Fruit fly (Drosophila melanogaster) whole organism, prepupa: ENCODE data around the gene CG31867.

Experiments
- Blimp-1 ChIP-seq: fragments of 200-800 bp; sonication (Bioruptor generic); optimal IDR thresholded peaks from 3 replicates; lab custom pipeline; 2017; ENCODE audit warnings: missing biosample characterization, missing genetic modification characterization, mild to moderate bottlenecking, moderate library complexity, missing genetic modification reagents
- CG10631 ChIP-seq: fragments of 200-800 bp; sonication (Bioruptor generic); optimal IDR thresholded peaks from 2 replicates; lab custom pipeline; 2016; ENCODE audit warnings: missing biosample characterization, missing genetic modification characterization
- CG11294 ChIP-seq: fragments of 200-800 bp; sonication (Bioruptor generic); IDR thresholded peaks from 2 replicates; pipeline ENCODE4 v1.3.6; 2022; ENCODE audit warnings: missing biosample characterization, missing genetic modification characterization
- CG11762 ChIP-seq: fragments of 200-800 bp; sonication (Bioruptor generic); optimal IDR thresholded peaks from 3 replicates; lab custom pipeline; 2016; ENCODE audit warnings: missing biosample characterization, missing genetic modification characterization; ENCODE audit not compliant: insufficient read depth
- CG11902 ChIP-seq: fragments of 200-800 bp; sonication (Bioruptor generic); optimal IDR thresholded peaks from 3 replicates; lab custom pipeline; 2016; ENCODE audit warnings: missing biosample characterization, missing genetic modification characterization
- CG15336 ChIP-seq: fragments of 200-800 bp; sonication (Bioruptor generic); IDR thresholded peaks from 2 replicates; pipeline ENCODE4 v1.3.6; 2022; ENCODE audit warnings: missing biosample characterization, missing genetic modification characterization
- CG16779 ChIP-seq: fragments of 200-800 bp; sonication (Bioruptor generic); optimal IDR thresholded peaks from 3 replicates; lab custom pipeline; 2017; ENCODE audit warnings: missing biosample characterization, mild to moderate bottlenecking, missing genetic modification characterization
- CG3032 ChIP-seq: fragments of 200-800 bp; optimal IDR thresholded peaks from 2 replicates; lab custom pipeline; 2019; ENCODE audit warnings: missing biosample characterization, mild to moderate bottlenecking, missing genetic modification characterization, moderate library complexity
- CG31627 ChIP-seq: fragments of 200-800 bp; sonication (Bioruptor generic); optimal IDR thresholded peaks from 3 replicates; lab custom pipeline; 2016; ENCODE audit warnings: missing biosample characterization, missing genetic modification characterization
- CG32006 ChIP-seq: fragments of 200-800 bp; sonication (Bioruptor generic); optimal IDR thresholded peaks from 3 replicates; lab custom pipeline; 2017; ENCODE audit warnings: missing biosample characterization, mild to moderate bottlenecking, missing genetic modification characterization
- CG34406 ChIP-seq: fragments of 200-800 bp; sonication (Bioruptor generic); optimal IDR thresholded peaks from 3 replicates; lab custom pipeline; 2016; ENCODE audit warnings: missing biosample characterization, missing genetic modification characterization
- CG4318 ChIP-seq: fragments of 200-800 bp; sonication (Bioruptor generic); optimal IDR thresholded peaks from 3 replicates; lab custom pipeline; 2017; ENCODE audit warnings: missing biosample characterization, mild to moderate bottlenecking, missing genetic modification characterization
- CG6163 ChIP-seq: fragments of 200-800 bp; sonication (Bioruptor generic); IDR thresholded peaks from 3 replicates; pipeline ENCODE4 v1.3.6; 2022; ENCODE audit warnings: missing biosample characterization, missing genetic modification characterization
- CG6792 ChIP-seq: fragments of 200-800 bp; sonication (Bioruptor generic); optimal IDR thresholded peaks from 3 replicates; lab custom pipeline; 2016; ENCODE audit warnings: missing biosample characterization, missing genetic modification characterization
- CG6854 ChIP-seq: fragments of 200-800 bp; sonication (Bioruptor generic); optimal IDR thresholded peaks from 2 replicates; lab custom pipeline; 2017; ENCODE audit warnings: missing biosample characterization, mild to moderate bottlenecking, missing genetic modification characterization
- CG7368 ChIP-seq: fragments of 200-800 bp; sonication (Bioruptor generic); optimal IDR thresholded peaks from 3 replicates; lab custom pipeline; 2016; ENCODE audit warnings: missing biosample characterization, missing genetic modification characterization
- CG8119 ChIP-seq: fragments of 200-800 bp; sonication (Bioruptor generic); IDR thresholded peaks from 3 replicates; pipeline ENCODE4 v1.3.6; 2022; ENCODE audit warnings: missing biosample characterization, missing genetic modification characterization
- CG8319 ChIP-seq: fragments of 200-800 bp; sonication (Bioruptor generic); optimal IDR thresholded peaks from 3 replicates; lab custom pipeline; 2016; ENCODE audit warnings: missing biosample characterization, missing genetic modification characterization
- CG8632 ChIP-seq: fragments of 200-800 bp; sonication (Bioruptor generic); optimal IDR thresholded peaks from 3 replicates; lab custom pipeline; 2016; ENCODE audit warnings: missing biosample characterization, missing genetic modification characterization
- CG9139 ChIP-seq: fragments of 200-800 bp; sonication (Bioruptor generic); optimal IDR thresholded peaks from 3 replicates; lab custom pipeline; 2017; ENCODE audit warnings: missing biosample characterization, mild to moderate bottlenecking, missing genetic modification characterization
- Eip75B ChIP-seq: fragments of 200-800 bp; sonication (Bioruptor generic); optimal IDR thresholded peaks from 3 replicates; lab custom pipeline; 2016; ENCODE audit warnings: missing biosample characterization, missing genetic modification characterization
- Eip78C ChIP-seq: fragments of 200-800 bp; sonication (Bioruptor generic); peaks from one replicate; lab custom pipeline; 2016; ENCODE audit warnings: missing biosample characterization, missing genetic modification characterization
- Eip93F ChIP-seq: fragments of 200-800 bp; sonication (Bioruptor generic); optimal IDR thresholded peaks from 2 replicates; lab custom pipeline; 2016; ENCODE audit warnings: missing biosample characterization, mild to moderate bottlenecking, missing genetic modification characterization
- Ets96B ChIP-seq: fragments of 200-800 bp; optimal IDR thresholded peaks from 2 replicates; lab custom pipeline; 2019; ENCODE audit warnings: missing biosample characterization, mild to moderate bottlenecking, missing genetic modification characterization, moderate library complexity
- Gug ChIP-seq: fragments of 200-800 bp; sonication (Bioruptor generic); IDR thresholded peaks from 2 replicates; pipeline ENCODE4 v1.3.6; 2022; ENCODE audit warnings: missing biosample characterization, missing genetic modification characterization
- Hr38 ChIP-seq: sonication (Bioruptor generic); optimal IDR thresholded peaks from 2 replicates; lab custom pipeline; 2016; ENCODE audit warnings: missing biosample characterization, missing genetic modification characterization
- Hr39 ChIP-seq: fragments of 200-800 bp; sonication (Bioruptor generic); optimal IDR thresholded peaks from 2 replicates; lab custom pipeline; 2016; ENCODE audit warnings: missing biosample characterization, missing genetic modification characterization
- Hr4 ChIP-seq: fragments of 200-800 bp; sonication (Bioruptor generic); optimal IDR thresholded peaks from 3 replicates; lab custom pipeline; 2016; ENCODE audit warnings: missing biosample characterization, missing genetic modification characterization
- Lpt ChIP-seq: fragments of 200-800 bp; sonication (Bioruptor generic); optimal IDR thresholded peaks from 3 replicates; lab custom pipeline; 2016; ENCODE audit warnings: missing biosample characterization, missing genetic modification characterization
- Met ChIP-seq: fragments of 200-800 bp; sonication (Bioruptor generic); optimal IDR thresholded peaks from 3 replicates; lab custom pipeline; 2016; ENCODE audit warnings: missing biosample characterization, missing genetic modification characterization
- Smox ChIP-seq: fragments of 200-800 bp; sonication (Bioruptor generic); optimal IDR thresholded peaks from 3 replicates; lab custom pipeline; 2016; ENCODE audit warnings: missing biosample characterization, missing genetic modification characterization
- Sox14 ChIP-seq: fragments of 200-800 bp; sonication (Bioruptor generic); optimal IDR thresholded peaks from 3 replicates; lab custom pipeline; 2016; ENCODE audit warnings: missing biosample characterization, missing genetic modification characterization
- Sox15 ChIP-seq: fragments of 200-800 bp; sonication (Bioruptor generic); optimal IDR thresholded peaks from 3 replicates; lab custom pipeline; 2016; ENCODE audit warnings: missing biosample characterization, missing genetic modification characterization
- achi ChIP-seq: fragments of 200-800 bp; sonication (Bioruptor generic); optimal IDR thresholded peaks from 3 replicates; lab custom pipeline; 2016; ENCODE audit warnings: missing biosample characterization, missing genetic modification characterization
- acj6 ChIP-seq: fragments of 200-800 bp; sonication (Bioruptor generic); optimal IDR thresholded peaks from 3 replicates; lab custom pipeline; 2016; ENCODE audit warnings: missing biosample characterization, missing genetic modification characterization
- cyc ChIP-seq: fragments of 200-800 bp; sonication (Bioruptor generic); optimal IDR thresholded peaks from 3 replicates; lab custom pipeline; 2016; ENCODE audit warnings: missing biosample characterization, missing genetic modification characterization
- dac ChIP-seq: fragments of 200-800 bp; sonication (Bioruptor generic); optimal IDR thresholded peaks from 2 replicates; lab custom pipeline; 2017; ENCODE audit warnings: missing biosample characterization, mild to moderate bottlenecking, missing genetic modification characterization
- dsx ChIP-seq: fragments of 200-800 bp; optimal IDR thresholded peaks from 3 replicates; lab custom pipeline; 2019; ENCODE audit warnings: missing biosample characterization, mild to moderate bottlenecking, missing genetic modification characterization, moderate library complexity; ENCODE audit not compliant: poor library complexity, severe bottlenecking
- eg ChIP-seq: fragments of 200-800 bp; sonication (Bioruptor generic); IDR thresholded peaks from 3 replicates; pipeline ENCODE4 v1.3.6; 2022; ENCODE audit warnings: missing biosample characterization, missing genetic modification characterization
- esn ChIP-seq: fragments of 200-800 bp; sonication (Bioruptor generic); optimal IDR thresholded peaks from 2 replicates; lab custom pipeline; 2016; ENCODE audit warnings: missing biosample characterization, mild to moderate bottlenecking, missing genetic modification characterization, moderate library complexity
- fd59A ChIP-seq: fragments of 200-800 bp; sonication (Bioruptor generic); optimal IDR thresholded peaks from 2 replicates; lab custom pipeline; 2017; ENCODE audit warnings: missing biosample characterization, mild to moderate bottlenecking, missing genetic modification characterization, missing genetic modification reagents
- fd85E ChIP-seq: fragments of 200-800 bp; sonication (Bioruptor generic); optimal IDR thresholded peaks from 3 replicates; lab custom pipeline; 2016; ENCODE audit warnings: missing biosample characterization, missing genetic modification characterization
- fkh ChIP-seq: fragments of 200-800 bp; sonication (Bioruptor generic); optimal IDR thresholded peaks from 3 replicates; lab custom pipeline; 2017; ENCODE audit warnings: missing biosample characterization, mild to moderate bottlenecking, missing genetic modification characterization, moderate library complexity
- net ChIP-seq: fragments of 200-800 bp; sonication (Bioruptor generic); optimal IDR thresholded peaks from 3 replicates; lab custom pipeline; 2016; ENCODE audit warnings: missing biosample characterization, missing genetic modification characterization
- pdm3 ChIP-seq: fragments of 200-800 bp; sonication (Bioruptor generic); optimal IDR thresholded peaks from 3 replicates; lab custom pipeline; 2016; ENCODE audit warnings: missing biosample characterization, missing genetic modification characterization
- salr ChIP-seq, 2 experiments: fragments of 200-800 bp; sonication (Bioruptor generic); optimal IDR thresholded peaks; 3 replicates each; lab custom pipeline; 2016 to 2018; ENCODE audit warnings: missing biosample characterization in 2 of 2, missing genetic modification characterization in 2 of 2, mild to moderate bottlenecking in 1 of 2
- spab ChIP-seq: fragments of 200-800 bp; sonication (Bioruptor generic); optimal IDR thresholded peaks from 2 replicates; lab custom pipeline; 2017; ENCODE audit warnings: missing biosample characterization, mild to moderate bottlenecking, missing genetic modification characterization, missing genetic modification reagents
- ss ChIP-seq, 2 experiments: fragments of 200-800 bp; sonication (Bioruptor generic); optimal IDR thresholded peaks; 2 replicates in 1 of 2; 3 replicates in 1 of 2; lab custom pipeline; 2017 to 2018; ENCODE audit warnings: mild to moderate bottlenecking in 2 of 2, missing biosample characterization in 2 of 2, missing genetic modification characterization in 2 of 2, moderate library complexity in 1 of 2
- topi ChIP-seq: fragments of 200-800 bp; sonication (Bioruptor generic); optimal IDR thresholded peaks from 3 replicates; lab custom pipeline; 2016; ENCODE audit warnings: missing biosample characterization, missing genetic modification characterization
- vri ChIP-seq: fragments of 200-800 bp; sonication (Bioruptor generic); optimal IDR thresholded peaks from 3 replicates; lab custom pipeline; 2016; ENCODE audit warnings: missing biosample characterization, mild to moderate bottlenecking, missing genetic modification characterization

CG31867 gene

DNA sequence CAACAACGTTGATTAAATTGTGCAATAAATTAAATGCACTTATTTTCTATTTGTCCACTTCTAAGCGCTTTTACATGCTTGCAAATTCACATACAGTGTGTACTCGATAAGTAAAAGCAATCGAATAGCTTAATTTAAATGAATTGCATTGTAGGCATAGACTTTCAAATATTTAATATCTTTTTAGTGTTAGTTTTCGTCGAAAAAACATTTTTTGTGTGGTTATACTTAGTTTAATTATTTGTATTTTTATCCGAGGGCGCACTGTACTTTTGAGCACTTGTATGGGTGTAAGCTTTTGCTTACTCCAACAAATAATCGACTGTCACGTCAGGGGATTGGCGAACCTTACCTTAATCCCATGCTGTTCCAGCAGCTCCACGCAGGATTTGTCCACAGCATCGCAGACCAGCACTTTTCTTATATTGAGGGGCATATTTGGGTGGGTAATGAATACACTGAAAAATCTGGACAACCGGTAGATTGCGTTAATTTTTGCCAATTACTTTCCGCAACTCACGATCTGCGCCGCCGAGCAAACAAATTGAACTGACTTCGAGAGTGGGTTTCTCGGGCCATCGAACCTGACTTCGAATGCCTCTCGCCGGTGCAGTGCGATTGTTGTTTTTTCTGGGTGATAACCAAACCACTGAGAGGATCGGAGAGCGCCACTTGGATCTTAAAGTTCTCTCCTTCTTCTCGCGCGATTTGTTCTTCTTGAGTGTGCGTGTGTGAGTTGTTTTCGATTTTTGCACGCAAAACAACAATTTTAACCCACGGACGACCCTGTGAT lies 10.1 kb upstream of the CG31867 start, which contains the start of gene CG6287:
Gene CG6287, minus strand, starts transcription at position 556 of the 793 bp plus-strand sequence.
- TF ChIP-seq fd85E (GFP tag; lab: Kevin White, UChicago), result peak; percentile 46
- peak; percentile 69 to 92 for TF ChIP-seq salr (GFP tag; optimal IDR thresholded peaks at IDR 0.05; lab: Kevin White, UChicago)
- TF ChIP-seq ss (GFP tag; optimal IDR thresholded peaks at IDR 0.05; lab: Kevin White, UChicago), result peak; percentile 83 to 86
- TF ChIP-seq CG9139 (GFP tag; lab: Kevin White, UChicago), result peak; percentile 63
- TF ChIP-seq dac (GFP tag; lab: Kevin White, UChicago), result no peak
- peak; percentile 83 for TF ChIP-seq dsx (GFP tag; lab: Kevin White, UChicago)
- peak; percentile 96 for TF ChIP-seq CG11294 (GFP tag; lab: Robert Waterston, UW)
- TF ChIP-seq CG32006 (GFP tag; lab: Kevin White, UChicago), result peak; percentile 97
- peak; percentile 91 for TF ChIP-seq Ets96B (tag; lab: Kevin White, UChicago)
- peak; percentile 91 for TF ChIP-seq Lpt (GFP tag; lab: Kevin White, UChicago)
- peak; percentile 97 for TF ChIP-seq Met
- peak; percentile 95 for TF ChIP-seq topi (GFP tag; lab: Kevin White, UChicago)
- peak; percentile 93 for TF ChIP-seq Sox15 (GFP tag; lab: Kevin White, UChicago)
- peak; percentile 95 for TF ChIP-seq Eip75B (GFP tag; lab: Kevin White, UChicago)
- TF ChIP-seq CG6854 (GFP tag; lab: Kevin White, UChicago), result no peak
- TF ChIP-seq CG10631 (GFP tag; lab: Kevin White, UChicago), result peak; percentile 95
- peak; percentile 94 for TF ChIP-seq CG11902 (GFP tag; lab: Kevin White, UChicago)
- TF ChIP-seq CG15336 (GFP tag; lab: Robert Waterston, UW), result peak; percentile 97
- peak; percentile 93 for TF ChIP-seq CG3032 (tag; lab: Kevin White, UChicago)
- TF ChIP-seq cyc (GFP tag; lab: Kevin White, UChicago), result peak; percentile 97
- peak; percentile 96 for TF ChIP-seq Hr39 (GFP tag; lab: Kevin White, UChicago)
- peak; percentile 95 for TF ChIP-seq achi (GFP tag; lab: Kevin White, UChicago)
- TF ChIP-seq CG11762, result peak; percentile 93
- peak; percentile 96 for TF ChIP-seq Hr4 (GFP tag; lab: Kevin White, UChicago)
- peak; percentile 73 for TF ChIP-seq CG16779
- TF ChIP-seq vri (GFP tag; lab: Kevin White, UChicago), result peak; percentile 81
- TF ChIP-seq CG31627, result peak; percentile 97
- TF ChIP-seq eg, result peak; percentile 99
- TF ChIP-seq Eip93F (GFP tag; lab: Kevin White, UChicago), result peak; percentile 61
- TF ChIP-seq Hr38 (GFP tag; lab: Kevin White, UChicago), result peak; percentile 56
- TF ChIP-seq CG6792 (GFP tag; lab: Kevin White, UChicago), result peak; percentile 94
- peak; percentile 94 for TF ChIP-seq Sox14 (GFP tag; lab: Kevin White, UChicago)
- TF ChIP-seq Gug (GFP tag; lab: Robert Waterston, UW), result peak; percentile 97
- TF ChIP-seq Smox (GFP tag; lab: Kevin White, UChicago), result peak; percentile 95
- TF ChIP-seq pdm3 (GFP tag; lab: Kevin White, UChicago), result peak; percentile 97
- TF ChIP-seq Blimp-1 (GFP tag; lab: Kevin White, UChicago), result peak; percentile 79
- peak; percentile 97 for TF ChIP-seq esn
- peak; percentile 93 for TF ChIP-seq CG7368 (GFP tag; lab: Kevin White, UChicago)
- peak; percentile 96 for TF ChIP-seq CG6163 (GFP tag; lab: Robert Waterston, UW)
- peak; percentile 90 for TF ChIP-seq CG8632 (GFP tag; lab: Kevin White, UChicago)
- TF ChIP-seq CG8119 (GFP tag; lab: Robert Waterston, UW), result peak; percentile 96
- TF ChIP-seq fkh (GFP tag; lab: Kevin White, UChicago), result no peak
- TF ChIP-seq acj6, result peak; percentile 96
- TF ChIP-seq CG4318 (GFP tag; lab: Kevin White, UChicago), result peak; percentile 92
- peak; percentile 84 for TF ChIP-seq spab
- TF ChIP-seq CG8319 (GFP tag; lab: Kevin White, UChicago), result peak; percentile 95
- peak; percentile 92 for TF ChIP-seq net
- peak; percentile 93 for TF ChIP-seq CG34406 (GFP tag; lab: Kevin White, UChicago)
- peak; percentile 79 for TF ChIP-seq fd59A (GFP tag; lab: Kevin White, UChicago)
- peak; percentile 99 for TF ChIP-seq Eip78C (GFP tag; lab: Kevin White, UChicago)
